Worm (Caenorhabditis elegans): ENCODE results near the gene C08B6.18.

Gene C08B6.18

ce11 chrV:10103811-10104210 is 30.1 kb downstream of the C08B6.18 start:
- no peak for TF ChIP-seq unc-39 (tag; optimal IDR thresholded peaks at IDR 0.05)
- no peak for TF ChIP-seq nhr-12 (tag; optimal IDR thresholded peaks at IDR 0.05)
- TF ChIP-seq R02D3.7 (tag; optimal IDR thresholded peaks at IDR 0.05): no peak
- no peak for TF ChIP-seq sma-9 (GFP tag; optimal IDR thresholded peaks at IDR 0.05)
- no peak for TF ChIP-seq sma-9 (tag; optimal IDR thresholded peaks at IDR 0.05)
- TF ChIP-seq aly-2 (tag; optimal IDR thresholded peaks at IDR 0.05): no peak
- no peak for TF ChIP-seq nhr-21 (tag; optimal IDR thresholded peaks at IDR 0.05)
- no peak for TF ChIP-seq gmeb-1 (tag; optimal IDR thresholded peaks at IDR 0.05)
- TF ChIP-seq fos-1 (tag; optimal IDR thresholded peaks at IDR 0.05): peak; percentile 16
- TF ChIP-seq nhr-129 (tag; optimal IDR thresholded peaks at IDR 0.05): peak; percentile 62
- TF ChIP-seq sem-4 (tag; optimal IDR thresholded peaks at IDR 0.05): no peak
- no peak for TF ChIP-seq crh-2 (tag; optimal IDR thresholded peaks at IDR 0.05)
- TF ChIP-seq egl-27 (tag; optimal IDR thresholded peaks at IDR 0.05): no peak
- TF ChIP-seq nhr-10 (tag; optimal IDR thresholded peaks at IDR 0.05): no peak
- no peak for TF ChIP-seq nhr-77 (tag; optimal IDR thresholded peaks at IDR 0.05)

- TF ChIP-seq nhr-129 (tag; optimal IDR thresholded peaks at IDR 0.05) (no peak), ceh-16 (tag; optimal IDR thresholded peaks at IDR 0.05) (no peak), nhr-12 (tag; optimal IDR thresholded peaks at IDR 0.05) (no peak), ztf-4 (tag; optimal IDR thresholded peaks at IDR 0.05) (no peak), unc-39 (tag; optimal IDR thresholded peaks at IDR 0.05) (no peak), nhr-25 (tag; optimal IDR thresholded peaks at IDR 0.05) (no peak), snpc-4 (tag; optimal IDR thresholded peaks at IDR 0.05) (no peak), ZK546.5 (tag; optimal IDR thresholded peaks at IDR 0.05) (no peak), Y55F3AM.14 (GFP tag; optimal IDR thresholded peaks at IDR 0.05) (no peak), elt-3 (tag; optimal IDR thresholded peaks at IDR 0.05) (no peak), crh-2 (tag; optimal IDR thresholded peaks at IDR 0.05) (no peak), unc-62 (GFP tag; optimal IDR thresholded peaks at IDR 0.05) (no peak), skn-1 (tag; optimal IDR thresholded peaks at IDR 0.05) (no peak)
Observed at ce11 chrV:10101916-10102315, 32.0 kb downstream of the C08B6.18 start, which contains the start of gene C08B6.14. C08B6.14 (minus strand) TSS chrV:10102016.

- no peak for TF ChIP-seq ceh-82 (tag; optimal IDR thresholded peaks at IDR 0.05)
- TF ChIP-seq R02D3.7 (tag; optimal IDR thresholded peaks at IDR 0.05): no peak
- no peak for TF ChIP-seq zag-1 (tag; optimal IDR thresholded peaks at IDR 0.05)
- TF ChIP-seq nhr-6 (tag; optimal IDR thresholded peaks at IDR 0.05): no peak
- TF ChIP-seq elt-1 (tag; optimal IDR thresholded peaks at IDR 0.05): no peak
- no peak for TF ChIP-seq egl-27 (tag; optimal IDR thresholded peaks at IDR 0.05)
- no peak for TF ChIP-seq sma-3 (GFP tag; optimal IDR thresholded peaks at IDR 0.05)
- no peak for TF ChIP-seq ZK546.5 (tag; optimal IDR thresholded peaks at IDR 0.05)
- no peak for TF ChIP-seq gmeb-1 (tag; optimal IDR thresholded peaks at IDR 0.05)
- TF ChIP-seq crh-2 (tag; optimal IDR thresholded peaks at IDR 0.05): no peak
- TF ChIP-seq lin-13 (GFP tag; optimal IDR thresholded peaks at IDR 0.05): no peak
- no peak for TF ChIP-seq elt-3 (tag; optimal IDR thresholded peaks at IDR 0.05)
Observed at ce11 chrV:10098429-10098828, 35.5 kb downstream of the C08B6.18 start, which contains the start of gene ugt-47. ugt-47 (minus strand) TSS chrV:10098597.

DNA sequence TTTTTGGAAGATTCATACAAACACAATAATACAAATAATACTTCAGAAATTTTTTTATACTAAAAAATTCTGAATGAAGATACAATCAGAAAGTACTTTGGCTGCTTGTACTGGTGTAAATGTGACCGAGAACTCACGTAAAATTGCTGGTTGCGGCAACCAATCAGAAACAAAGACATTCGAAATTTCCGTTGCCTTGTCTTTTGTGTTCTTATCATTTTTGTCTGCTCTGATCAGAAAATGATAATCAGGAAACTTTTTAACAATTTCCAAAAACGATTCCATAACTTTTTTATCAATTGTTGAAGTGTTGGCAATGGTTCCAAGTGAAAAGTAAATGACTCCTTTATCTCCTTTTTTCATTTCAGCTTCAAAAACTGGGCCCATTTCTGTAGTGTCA is 37.0 kb downstream of the C08B6.18 start:
- TF ChIP-seq Y55F3AM.14 (GFP tag; optimal IDR thresholded peaks at IDR 0.05) (no peak), aly-2 (tag; optimal IDR thresholded peaks at IDR 0.05) (no peak), unc-39 (tag; optimal IDR thresholded peaks at IDR 0.05) (no peak), ama-1 (optimal IDR thresholded peaks at IDR 0.05) (no peak), unc-62 (GFP tag; optimal IDR thresholded peaks at IDR 0.05) (no peak), skn-1 (tag; optimal IDR thresholded peaks at IDR 0.05) (no peak), fos-1 (tag; optimal IDR thresholded peaks at IDR 0.05) (peak; percentile 83), gmeb-1 (tag; optimal IDR thresholded peaks at IDR 0.05) (peak; percentile 33), unc-55 (GFP tag; optimal IDR thresholded peaks at IDR 0.05) (no peak), C34F6.9 (tag; optimal IDR thresholded peaks at IDR 0.05) (no peak), F13H6.1 (tag; optimal IDR thresholded peaks at IDR 0.05) (no peak), sma-3 (GFP tag; optimal IDR thresholded peaks at IDR 0.05) (no peak), zag-1 (tag; optimal IDR thresholded peaks at IDR 0.05) (no peak), mbf-1 (tag; optimal IDR thresholded peaks at IDR 0.05) (no peak), crh-2 (tag; optimal IDR thresholded peaks at IDR 0.05) (peak; percentile 32), lin-39 (tag; optimal IDR thresholded peaks at IDR 0.05) (no peak)

ce11 chrV:10094374-10094773 is 39.6 kb downstream of the C08B6.18 start, which contains the start of gene srd-49:
srd-49 (plus strand) TSS chrV:10094674.
- no peak for TF ChIP-seq ceh-16 (tag; optimal IDR thresholded peaks at IDR 0.05)

Measured in whole organism, L2 larva.